Worm (Caenorhabditis elegans): ENCODE measurements around the gene sre-3.

ce11 chrII:7348063-7348462, 37.5 kb upstream of the sre-3 start:
- TF ChIP-seq cog-1 (tag; optimal IDR thresholded peaks at IDR 0.05) (no peak), med-1 (GFP tag; optimal IDR thresholded peaks at IDR 0.05; ENCODE audit: insufficient read depth) (no peak), klf-2 (GFP tag; conservative IDR thresholded peaks at IDR 0.05) (no peak), ztf-29 (GFP tag; IDR thresholded peaks at IDR 0.05) (no peak), ref-1 (GFP tag; conservative IDR thresholded peaks at IDR 0.05) (no peak), ztf-23 (GFP tag; IDR thresholded peaks at IDR 0.05) (no peak), tab-1 (GFP tag; IDR thresholded peaks at IDR 0.05) (no peak), flt-1 (GFP tag; IDR thresholded peaks at IDR 0.05) (no peak)

Data from whole organism, midembryonic.